Worm (Caenorhabditis elegans) whole organism, late embryonic: ENCODE data around the gene nac-2.

ENCODE experiments used
- C08G9.2 ChIP-seq: sonication (generic microtip); optimal IDR thresholded peaks from 2 replicates; lab custom pipeline; 2016; ENCODE audit warnings: mild to moderate bottlenecking, missing genetic modification characterization, moderate library complexity, missing compliant biosample characterization
- F13H6.1 ChIP-seq: sonication (generic microtip); optimal IDR thresholded peaks from 2 replicates; lab custom pipeline; 2016; ENCODE audit warnings: missing genetic modification characterization, missing compliant biosample characterization
- K02D7.2 ChIP-seq: sonication (generic microtip); optimal IDR thresholded peaks from 2 replicates; lab custom pipeline; 2017; ENCODE audit warnings: mild to moderate bottlenecking, missing genetic modification characterization, missing compliant biosample characterization
- K09A11.1 ChIP-seq: sonication (generic microtip); optimal IDR thresholded peaks from 2 replicates; lab custom pipeline; 2017; ENCODE audit warnings: antibody characterized with exemption, mild to moderate bottlenecking, missing genetic modification characterization, missing compliant biosample characterization; ENCODE audit not compliant: insufficient read depth
- T23F11.4 ChIP-seq: fragments of 200-800 bp; sonication (Bioruptor generic); optimal IDR thresholded peaks from 2 replicates; lab custom pipeline; 2018; ENCODE audit warnings: mild to moderate bottlenecking, missing genetic modification characterization, missing compliant biosample characterization
- Y22D7AL.16 ChIP-seq: sonication (generic microtip); optimal IDR thresholded peaks from 2 replicates; lab custom pipeline; 2016; ENCODE audit warnings: missing genetic modification characterization, missing compliant biosample characterization
- ahr-1 ChIP-seq: sonication (generic microtip); optimal IDR thresholded peaks from 2 replicates; lab custom pipeline; 2016; ENCODE audit warnings: missing genetic modification characterization, missing compliant biosample characterization
- ceh-14 ChIP-seq: sonication (generic microtip); optimal IDR thresholded peaks from 2 replicates; lab custom pipeline; 2016; ENCODE audit warnings: missing genotype, missing genetic modification characterization, missing compliant biosample characterization
- ceh-2 ChIP-seq: sonication (generic microtip); optimal IDR thresholded peaks from 2 replicates; lab custom pipeline; 2016; ENCODE audit warnings: missing genotype, missing genetic modification characterization, missing compliant biosample characterization
- ceh-24 ChIP-seq: sonication (generic microtip); optimal IDR thresholded peaks from 2 replicates; lab custom pipeline; 2016; ENCODE audit warnings: mild to moderate bottlenecking, missing genetic modification characterization, missing compliant biosample characterization
- ceh-34 ChIP-seq: sonication (generic microtip); optimal IDR thresholded peaks from 2 replicates; lab custom pipeline; 2016; ENCODE audit warnings: mild to moderate bottlenecking, missing genetic modification characterization, missing compliant biosample characterization
- ceh-45 ChIP-seq: fragments of 200-800 bp; sonication (Bioruptor generic); IDR thresholded peaks from 2 replicates; pipeline ENCODE4 v1.3.6; 2022; ENCODE audit warnings: missing genetic modification reagents, missing genetic modification characterization, missing compliant biosample characterization
- ceh-48 ChIP-seq: sonication (generic microtip); optimal IDR thresholded peaks from 2 replicates; lab custom pipeline; 2016; ENCODE audit warnings: missing genetic modification characterization, inconsistent platforms, missing compliant biosample characterization
- ceh-6 ChIP-seq: fragments of 200-800 bp; sonication (Bioruptor generic); optimal IDR thresholded peaks from 2 replicates; lab custom pipeline; 2018; ENCODE audit warnings: mild to moderate bottlenecking, missing genetic modification characterization, missing compliant biosample characterization
- ceh-9 ChIP-seq: sonication (generic microtip); optimal IDR thresholded peaks from 2 replicates; lab custom pipeline; 2016; ENCODE audit warnings: mild to moderate bottlenecking, missing genetic modification characterization, inconsistent platforms, missing compliant biosample characterization
- dmd-4 ChIP-seq: sonication (generic microtip); optimal IDR thresholded peaks from 2 replicates; lab custom pipeline; 2016; ENCODE audit warnings: borderline replicate concordance, missing genetic modification characterization, missing compliant biosample characterization
- dve-1 ChIP-seq: sonication (generic microtip); optimal IDR thresholded peaks from 2 replicates; lab custom pipeline; 2017; ENCODE audit warnings: antibody characterized with exemption, mild to moderate bottlenecking, missing genetic modification characterization, missing compliant biosample characterization
- ets-4 ChIP-seq: sonication (generic microtip); optimal IDR thresholded peaks from 2 replicates; lab custom pipeline; 2016; ENCODE audit warnings: missing genetic modification characterization, missing compliant biosample characterization
- fax-1 ChIP-seq: sonication (generic microtip); optimal IDR thresholded peaks from 2 replicates; lab custom pipeline; 2016; ENCODE audit warnings: missing genotype, missing genetic modification characterization, missing compliant biosample characterization
- fkh-10 ChIP-seq: fragments of 150-350 bp; optimal IDR thresholded peaks from 2 replicates; lab custom pipeline; 2014; ENCODE audit warnings: missing biosample characterization, missing genetic modification reagents, missing genetic modification characterization
- fkh-6 ChIP-seq: sonication (generic microtip); optimal IDR thresholded peaks from 2 replicates; lab custom pipeline; 2016; ENCODE audit warnings: missing genetic modification characterization, missing compliant biosample characterization
- gmeb-2 ChIP-seq: sonication (generic microtip); optimal IDR thresholded peaks from 2 replicates; lab custom pipeline; 2016; ENCODE audit warnings: missing genetic modification characterization, inconsistent platforms, missing compliant biosample characterization
- hlh-15 ChIP-seq: sonication (generic microtip); optimal IDR thresholded peaks from 2 replicates; lab custom pipeline; 2016; ENCODE audit warnings: missing genetic modification characterization, missing compliant biosample characterization
- hlh-30 ChIP-seq: sonication (generic microtip); optimal IDR thresholded peaks from 2 replicates; lab custom pipeline; 2017; ENCODE audit warnings: antibody characterized with exemption, missing genetic modification characterization, missing compliant biosample characterization; ENCODE audit not compliant: insufficient read depth
- hlh-6 ChIP-seq: sonication (generic microtip); optimal IDR thresholded peaks from 2 replicates; lab custom pipeline; 2016; ENCODE audit warnings: missing genotype, missing genetic modification characterization, missing compliant biosample characterization
- lim-6 ChIP-seq: sonication (generic microtip); optimal IDR thresholded peaks from 2 replicates; lab custom pipeline; 2016; ENCODE audit warnings: missing genetic modification characterization, missing compliant biosample characterization
- lin-11 ChIP-seq: fragments of 200-800 bp; sonication (Bioruptor generic); optimal IDR thresholded peaks from 2 replicates; lab custom pipeline; 2018; ENCODE audit warnings: mild to moderate bottlenecking, missing genetic modification characterization, missing compliant biosample characterization
- madf-2 ChIP-seq: sonication (generic microtip); optimal IDR thresholded peaks from 2 replicates; lab custom pipeline; 2017; ENCODE audit warnings: missing genetic modification characterization, missing compliant biosample characterization
- mec-3 ChIP-seq: sonication (generic microtip); optimal IDR thresholded peaks from 2 replicates; lab custom pipeline; 2016; ENCODE audit warnings: borderline replicate concordance, missing genetic modification characterization, missing compliant biosample characterization
- nhr-11 ChIP-seq: fragments of 150-350 bp; optimal IDR thresholded peaks from 2 replicates; lab custom pipeline; 2014; ENCODE audit warnings: missing biosample characterization, missing genetic modification characterization
- nhr-232 ChIP-seq: sonication (generic microtip); optimal IDR thresholded peaks from 2 replicates; lab custom pipeline; 2016; ENCODE audit warnings: missing genetic modification characterization, missing compliant biosample characterization
- npax-4 ChIP-seq: sonication (generic microtip); optimal IDR thresholded peaks from 2 replicates; lab custom pipeline; 2016; ENCODE audit warnings: missing genetic modification characterization, missing compliant biosample characterization
- odd-2 ChIP-seq: sonication (generic microtip); optimal IDR thresholded peaks from 2 replicates; lab custom pipeline; 2017; ENCODE audit warnings: antibody characterized with exemption, mild to moderate bottlenecking, missing genetic modification characterization, missing compliant biosample characterization
- pqm-1 ChIP-seq: sonication (generic microtip); optimal IDR thresholded peaks from 2 replicates; lab custom pipeline; 2016; ENCODE audit warnings: missing genetic modification characterization, missing compliant biosample characterization
- ref-2 ChIP-seq: sonication (generic microtip); optimal IDR thresholded peaks from 2 replicates; lab custom pipeline; 2016; ENCODE audit warnings: missing genetic modification characterization, missing compliant biosample characterization
- rnt-1 ChIP-seq: sonication (generic microtip); optimal IDR thresholded peaks from 2 replicates; lab custom pipeline; 2016; ENCODE audit warnings: missing genetic modification characterization, missing compliant biosample characterization
- sox-2 ChIP-seq: fragments of 200-800 bp; sonication (Bioruptor generic); IDR thresholded peaks from 2 replicates; pipeline ENCODE4 v1.3.6; 2022; ENCODE audit warnings: missing genetic modification reagents, missing genetic modification characterization, missing compliant biosample characterization
- syd-9 ChIP-seq: sonication (generic microtip); optimal IDR thresholded peaks from 2 replicates; lab custom pipeline; 2016; ENCODE audit warnings: mild to moderate bottlenecking, missing genetic modification characterization, moderate library complexity, missing compliant biosample characterization
- tbx-7 ChIP-seq: sonication (generic microtip); optimal IDR thresholded peaks from 2 replicates; lab custom pipeline; 2016; ENCODE audit warnings: missing genotype, missing genetic modification characterization, missing compliant biosample characterization
- ttx-3 ChIP-seq: sonication (generic microtip); optimal IDR thresholded peaks from 2 replicates; lab custom pipeline; 2016; ENCODE audit warnings: missing genetic modification reagents, missing genetic modification characterization, missing compliant biosample characterization
- unc-3 ChIP-seq, 2 experiments: fragments of 200-800 bp in 1 of 2; sonication (Bioruptor generic) in 1 of 2; sonication (generic microtip) in 1 of 2; conservative IDR thresholded peaks in 1 of 2; optimal IDR thresholded peaks in 1 of 2; 2 replicates each; pipeline versions ENCODE4 v1.3.6 to Lab custom; 2016 to 2022; ENCODE audit warnings: missing compliant biosample characterization in 2 of 2, missing genetic modification characterization in 2 of 2, missing genetic modification reagents in 1 of 2
- unc-55 ChIP-seq: sonication (generic microtip); optimal IDR thresholded peaks from 2 replicates; lab custom pipeline; 2017; ENCODE audit warnings: missing biosample characterization, missing genetic modification reagents, missing genetic modification characterization
- unc-86 ChIP-seq: sonication (generic microtip); optimal IDR thresholded peaks from 2 replicates; lab custom pipeline; 2016; ENCODE audit warnings: missing genetic modification characterization, missing compliant biosample characterization
- zip-5 ChIP-seq: sonication (generic microtip); optimal IDR thresholded peaks from 2 replicates; lab custom pipeline; 2016; ENCODE audit warnings: missing genetic modification characterization, missing compliant biosample characterization

nac-2 gene

ce11 chrIII:9030818-9031217 lies 12.3 kb downstream of the nac-2 start:
- no peak for TF ChIP-seq nhr-11 (tag; lab: Kevin White, UChicago)
- no peak for TF ChIP-seq gmeb-2
- TF ChIP-seq ahr-1 (tag; lab: Kevin White, UChicago): no peak
- TF ChIP-seq tbx-7 (tag; lab: Kevin White, UChicago): no peak
- TF ChIP-seq ceh-14 (tag; lab: Kevin White, UChicago): no peak
- no peak for TF ChIP-seq npax-4 (tag; lab: Kevin White, UChicago)
- no peak for TF ChIP-seq mec-3 (tag; lab: Kevin White, UChicago)
- no peak for TF ChIP-seq ceh-34 (tag; lab: Kevin White, UChicago)
- TF ChIP-seq rnt-1 (tag; lab: Kevin White, UChicago): no peak
- TF ChIP-seq ceh-24 (tag; lab: Kevin White, UChicago): no peak
- TF ChIP-seq fkh-6 (tag; lab: Kevin White, UChicago): no peak
- no peak for TF ChIP-seq F13H6.1 (tag; lab: Kevin White, UChicago)
- TF ChIP-seq pqm-1 (tag; lab: Kevin White, UChicago): no peak
- no peak for TF ChIP-seq hlh-30 (tag; lab: Kevin White, UChicago)
- no peak for TF ChIP-seq fax-1
- no peak for TF ChIP-seq ets-4 (tag; lab: Kevin White, UChicago)
- TF ChIP-seq hlh-15 (tag; lab: Kevin White, UChicago): no peak
- TF ChIP-seq, all 69 proteins: peak for 0

DNA sequence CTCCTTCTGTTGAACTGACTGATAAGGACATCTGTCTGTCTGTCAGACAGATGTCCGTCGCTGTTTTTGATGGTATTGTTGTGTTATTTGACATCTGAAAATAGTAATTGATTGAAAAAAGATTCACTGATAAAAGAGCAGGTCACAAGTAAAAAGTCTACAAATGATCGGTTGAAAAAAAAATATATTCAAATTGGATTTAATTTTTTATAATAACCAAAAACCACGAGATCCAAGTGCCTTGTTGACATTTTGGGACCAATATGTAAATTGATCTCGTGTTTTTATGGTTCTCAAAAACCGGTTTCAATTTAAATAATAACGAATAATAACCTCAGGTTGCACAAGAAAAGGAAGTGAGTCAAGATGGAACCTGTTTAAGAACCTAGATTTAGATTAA lies 16.1 kb downstream of the nac-2 start, which contains the start of gene F59B2.13:
TSS of gene F59B2.13 (minus strand) at position 101 of the 400 bp plus-strand sequence.
- TF ChIP-seq odd-2 (tag; lab: Kevin White, UChicago) (no peak), unc-55 (GFP tag; lab: Kevin White, UChicago) (no peak), tbx-7 (tag; lab: Kevin White, UChicago) (no peak), ceh-48 (tag; lab: Kevin White, UChicago) (no peak), lin-11 (tag; lab: Kevin White, UChicago) (no peak), nhr-11 (tag; lab: Kevin White, UChicago) (no peak), ceh-6 (no peak), zip-5 (tag; lab: Kevin White, UChicago) (no peak), syd-9 (tag; lab: Kevin White, UChicago) (no peak), lim-6 (no peak), unc-3 (GFP tag; conservative IDR thresholded peaks at IDR 0.05; lab: Robert Waterston, UW) (no peak), unc-3 (tag; optimal IDR thresholded peaks at IDR 0.05; lab: Kevin White, UChicago) (no peak), fax-1 (no peak), K02D7.2 (no peak), mec-3 (tag; lab: Kevin White, UChicago) (no peak), T23F11.4 (GFP tag; lab: Kevin White, UChicago) (no peak), dve-1 (tag; lab: Kevin White, UChicago) (no peak), ceh-24 (tag; lab: Kevin White, UChicago) (no peak), Y22D7AL.16 (tag; lab: Kevin White, UChicago) (no peak)

ce11 chrIII:9023601-9024000 lies 19.5 kb downstream of the nac-2 start:
- TF ChIP-seq dmd-4 (no peak), tbx-7 (tag; lab: Kevin White, UChicago) (no peak), hlh-6 (no peak), lim-6 (no peak), mec-3 (tag; lab: Kevin White, UChicago) (no peak), unc-3 (GFP tag; conservative IDR thresholded peaks at IDR 0.05; lab: Robert Waterston, UW) (no peak), unc-3 (tag; optimal IDR thresholded peaks at IDR 0.05; lab: Kevin White, UChicago) (no peak), gmeb-2 (no peak), madf-2 (tag; lab: Kevin White, UChicago) (no peak), F13H6.1 (tag; lab: Kevin White, UChicago) (no peak), sox-2 (GFP tag; lab: Robert Waterston, UW) (no peak)

DNA sequence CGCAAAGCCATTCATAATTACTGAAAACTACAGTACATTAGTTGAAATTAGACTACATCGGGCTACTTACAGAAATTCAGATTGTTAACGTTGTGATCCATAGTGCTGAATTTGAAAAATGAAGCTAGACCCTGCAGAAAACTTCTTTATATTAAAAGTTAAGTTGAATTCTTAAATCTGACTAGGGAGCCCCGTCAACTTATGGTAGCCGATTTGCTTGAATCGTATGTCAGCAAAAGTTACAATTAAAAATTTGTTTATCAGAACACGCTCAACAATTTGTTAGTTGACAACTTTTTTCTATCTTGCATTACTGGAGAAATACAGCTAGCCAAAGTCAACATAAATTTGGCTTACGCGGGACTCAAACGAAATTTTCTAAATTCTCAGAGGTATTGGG lies 20.6 kb downstream of the nac-2 start, which contains the start of gene F59B2.14:
TSS of gene F59B2.14 (minus strand) at position 101 of the 400 bp plus-strand sequence.
- TF ChIP-seq sox-2 (GFP tag; lab: Robert Waterston, UW) (no peak), unc-86 (no peak), unc-55 (GFP tag; lab: Kevin White, UChicago) (no peak), ceh-2 (tag; lab: Kevin White, UChicago) (no peak), ref-2 (tag; lab: Kevin White, UChicago) (no peak), ttx-3 (no peak), Y22D7AL.16 (tag; lab: Kevin White, UChicago) (no peak), nhr-232 (tag; lab: Kevin White, UChicago) (no peak), fkh-10 (GFP tag; lab: Kevin White, UChicago) (no peak), ceh-14 (tag; lab: Kevin White, UChicago) (no peak), ceh-9 (tag; lab: Kevin White, UChicago) (no peak), T23F11.4 (GFP tag; lab: Kevin White, UChicago) (no peak), odd-2 (tag; lab: Kevin White, UChicago) (no peak), ceh-45 (GFP tag; lab: Robert Waterston, UW) (no peak), ceh-48 (tag; lab: Kevin White, UChicago) (no peak), hlh-30 (tag; lab: Kevin White, UChicago) (no peak), K09A11.1 (no peak), C08G9.2 (tag; lab: Kevin White, UChicago) (no peak)
- TF ChIP-seq, all 69 proteins: peak for 0
